Fruit fly (Drosophila melanogaster) whole organism, embryonic: ENCODE data around the gene isoQC.

Experiments used
- ATbp ChIP-seq: fragments of 200-800 bp; sonication (Bioruptor generic); optimal IDR thresholded peaks from 2 replicates; lab custom pipeline; 2017; ENCODE audit warnings: missing biosample characterization, mild to moderate bottlenecking, missing genetic modification characterization, missing genetic modification reagents
- B-H1 ChIP-seq: fragments of 200-800 bp; sonication (Bioruptor generic); IDR thresholded peaks from 3 replicates; pipeline ENCODE4 v1.3.6; 2022; ENCODE audit warnings: missing biosample characterization, missing genetic modification characterization
- C15 ChIP-seq: fragments of 200-800 bp; sonication (Bioruptor generic); IDR thresholded peaks from 3 replicates; pipeline ENCODE4 v1.3.6; 2022; ENCODE audit warnings: missing biosample characterization, missing genetic modification characterization
- CG10366 ChIP-seq: fragments of 200-800 bp; sonication (Bioruptor generic); IDR thresholded peaks from 2 replicates; pipeline ENCODE4 v1.3.6; 2022; ENCODE audit warnings: missing biosample characterization, missing genetic modification characterization
- CG11695 ChIP-seq: fragments of 200-800 bp; sonication (Bioruptor generic); IDR thresholded peaks from 3 replicates; pipeline ENCODE4 v1.3.6; 2022; ENCODE audit warnings: missing biosample characterization, missing genetic modification characterization
- CG12769 ChIP-seq: fragments of 200-800 bp; sonication (Bioruptor generic); optimal IDR thresholded peaks from 2 replicates; lab custom pipeline; 2019; ENCODE audit warnings: missing biosample characterization, mild to moderate bottlenecking, missing genetic modification characterization, moderate library complexity
- CG13287 ChIP-seq: fragments of 200-800 bp; sonication (Bioruptor generic); IDR thresholded peaks from 2 replicates; pipeline ENCODE4 v1.3.6; 2022; ENCODE audit warnings: missing biosample characterization, missing genetic modification characterization; ENCODE audit not compliant: partially characterized antibody
- CG1529 ChIP-seq: fragments of 200-800 bp; sonication (Bioruptor generic); optimal IDR thresholded peaks from 3 replicates; lab custom pipeline; 2018; ENCODE audit warnings: missing biosample characterization, missing genetic modification characterization
- CG1647 ChIP-seq: fragments of 200-800 bp; sonication (Bioruptor generic); optimal IDR thresholded peaks from 3 replicates; lab custom pipeline; 2016; ENCODE audit warnings: missing biosample characterization, missing genetic modification characterization
- CG17568 ChIP-seq: fragments of 200-800 bp; sonication (Bioruptor generic); optimal IDR thresholded peaks from 2 replicates; lab custom pipeline; 2018; ENCODE audit warnings: missing biosample characterization, mild to moderate bottlenecking, missing genetic modification characterization, moderate library complexity
- CG18476 ChIP-seq: fragments of 200-800 bp; sonication (Bioruptor generic); optimal IDR thresholded peaks from 2 replicates; lab custom pipeline; 2016; ENCODE audit warnings: missing biosample characterization, mild to moderate bottlenecking, missing genetic modification characterization
- CG31224 ChIP-seq: fragments of 200-800 bp; sonication (Bioruptor generic); IDR thresholded peaks from 2 replicates; pipeline ENCODE4 v1.3.6; 2022; ENCODE audit warnings: missing biosample characterization, missing genetic modification characterization
- CG3995 ChIP-seq: fragments of 200-800 bp; sonication (Bioruptor generic); optimal IDR thresholded peaks from 3 replicates; lab custom pipeline; 2016; ENCODE audit warnings: missing biosample characterization, missing genetic modification characterization
- CG8478 ChIP-seq: fragments of >200 bp; optimal IDR thresholded peaks from 2 replicates; lab custom pipeline; 2018
- D19A ChIP-seq: fragments of 200-800 bp; optimal IDR thresholded peaks from 3 replicates; lab custom pipeline; 2019; ENCODE audit warnings: missing biosample characterization, mild to moderate bottlenecking, missing genetic modification characterization, moderate library complexity
- E2f2 ChIP-seq: fragments of 200-800 bp; sonication (Bioruptor generic); IDR thresholded peaks from 2 replicates; pipeline ENCODE4 v1.3.6; 2022; ENCODE audit warnings: missing biosample characterization, missing genetic modification characterization
- Ets65A ChIP-seq: fragments of 200-800 bp; sonication (Bioruptor generic); peaks from one replicate; lab custom pipeline; 2016; ENCODE audit warnings: missing biosample characterization, missing genetic modification characterization
- Gsc ChIP-seq: fragments of 200-800 bp; sonication (Bioruptor generic); IDR thresholded peaks from 2 replicates; pipeline ENCODE4 v1.3.6; 2022; ENCODE audit warnings: missing biosample characterization, missing genetic modification characterization
- HLH3B ChIP-seq: fragments of 200-800 bp; sonication (Bioruptor generic); IDR thresholded peaks from 2 replicates; pipeline ENCODE4 v1.3.6; 2022; ENCODE audit warnings: missing biosample characterization, missing genetic modification characterization
- HmgD ChIP-seq: fragments of 200-800 bp; sonication (Bioruptor generic); optimal IDR thresholded peaks from 3 replicates; lab custom pipeline; 2016; ENCODE audit warnings: missing biosample characterization, missing genetic modification characterization
- Hr3 ChIP-seq: fragments of 200-800 bp; sonication (Bioruptor generic); optimal IDR thresholded peaks from 3 replicates; lab custom pipeline; 2016; ENCODE audit warnings: missing biosample characterization, missing genetic modification characterization
- Hr51 ChIP-seq, 2 experiments: fragments of 200-800 bp; sonication (Bioruptor generic); optimal IDR thresholded peaks; 2 replicates in 1 of 2; 3 replicates in 1 of 2; lab custom pipeline; 2016 to 2018; ENCODE audit warnings: missing biosample characterization in 2 of 2, missing genetic modification characterization in 2 of 2, mild to moderate bottlenecking in 1 of 2, moderate library complexity in 1 of 2
- Kr ChIP-seq: fragments of 200-800 bp; sonication (Bioruptor generic); optimal IDR thresholded peaks from 2 replicates; lab custom pipeline; 2017; ENCODE audit warnings: missing biosample characterization, mild to moderate bottlenecking, missing genetic modification characterization
- Nf-YC ChIP-seq: fragments of 200-800 bp; optimal IDR thresholded peaks from 3 replicates; lab custom pipeline; 2019; ENCODE audit warnings: missing biosample characterization, mild to moderate bottlenecking, missing genetic modification characterization, moderate library complexity
- NfI ChIP-seq: fragments of 200-800 bp; sonication (Bioruptor generic); optimal IDR thresholded peaks from 3 replicates; lab custom pipeline; 2018; ENCODE audit warnings: missing biosample characterization, mild to moderate bottlenecking, missing genetic modification characterization, moderate library complexity
- Poxn ChIP-seq: fragments of 200-800 bp; sonication (Bioruptor generic); IDR thresholded peaks from 2 replicates; pipeline ENCODE4 v1.3.6; 2022; ENCODE audit warnings: missing biosample characterization, missing genetic modification characterization
- Ptx1 ChIP-seq: fragments of 200-800 bp; sonication (Bioruptor generic); IDR thresholded peaks from 2 replicates; pipeline ENCODE4 v1.3.6; 2022; ENCODE audit warnings: missing biosample characterization, missing genetic modification characterization
- Rx ChIP-seq: fragments of 200-800 bp; sonication (Bioruptor generic); IDR thresholded peaks from 2 replicates; pipeline ENCODE4 v1.3.6; 2022; ENCODE audit warnings: missing biosample characterization, missing genetic modification characterization
- Six4 ChIP-seq: fragments of 200-800 bp; sonication (Bioruptor generic); optimal IDR thresholded peaks from 2 replicates; lab custom pipeline; 2016; ENCODE audit warnings: missing biosample characterization, missing genetic modification characterization
- ac ChIP-seq: fragments of 200-800 bp; sonication (Bioruptor generic); optimal IDR thresholded peaks from 3 replicates; lab custom pipeline; 2017; ENCODE audit warnings: missing biosample characterization, mild to moderate bottlenecking, missing genetic modification characterization
- bowl ChIP-seq: fragments of 200-800 bp; sonication (Bioruptor generic); IDR thresholded peaks from 2 replicates; pipeline ENCODE4 v1.3.6; 2022; ENCODE audit warnings: missing biosample characterization, missing genetic modification characterization
- br ChIP-seq: fragments of >200 bp; optimal IDR thresholded peaks from 2 replicates; lab custom pipeline; 2017
- cas ChIP-seq: fragments of 200-800 bp; sonication (Bioruptor generic); IDR thresholded peaks from 2 replicates; pipeline ENCODE4 v1.3.6; 2022; ENCODE audit warnings: missing biosample characterization, missing genetic modification characterization
- cato ChIP-seq: fragments of 200-800 bp; sonication (Bioruptor generic); optimal IDR thresholded peaks from 2 replicates; lab custom pipeline; 2016; ENCODE audit warnings: missing biosample characterization, missing genetic modification characterization, borderline replicate concordance
- chif ChIP-seq, 2 experiments: fragments of 200-800 bp; sonication (Bioruptor generic); optimal IDR thresholded peaks; 3 replicates each; lab custom pipeline; 2016; ENCODE audit warnings: missing biosample characterization in 2 of 2, missing genetic modification characterization in 2 of 2
- croc ChIP-seq: fragments of 200-800 bp; sonication (Bioruptor generic); conservative IDR thresholded peaks from 3 replicates; pipeline ENCODE4 v1.3.6; 2022; ENCODE audit warnings: missing biosample characterization, missing genetic modification characterization
- esg ChIP-seq: fragments of 200-800 bp; sonication (Bioruptor generic); conservative IDR thresholded peaks from 2 replicates; pipeline ENCODE4 v1.3.6; 2022; ENCODE audit warnings: missing biosample characterization, missing genetic modification characterization
- eve ChIP-seq, 2 experiments: fragments of >200 bp; optimal IDR thresholded peaks; 2 replicates each; lab custom pipeline; 2017; ENCODE audit warnings: missing biosample characterization in 2 of 2, missing genetic modification characterization in 2 of 2
- fd64A ChIP-seq: fragments of 200-800 bp; sonication (Bioruptor generic); optimal IDR thresholded peaks from 3 replicates; lab custom pipeline; 2018; ENCODE audit warnings: missing biosample characterization, mild to moderate bottlenecking, missing genetic modification characterization
- gcm2 ChIP-seq: fragments of 200-800 bp; sonication (Bioruptor generic); optimal IDR thresholded peaks from 2 replicates; lab custom pipeline; 2016; ENCODE audit warnings: missing biosample characterization, missing genetic modification characterization
- gro ChIP-seq: fragments of 200-800 bp; sonication (Bioruptor generic); optimal IDR thresholded peaks from 2 replicates; lab custom pipeline; 2016; ENCODE audit warnings: missing biosample characterization, missing genetic modification characterization
- ham ChIP-seq: fragments of 200-800 bp; sonication (Bioruptor generic); IDR thresholded peaks from 2 replicates; pipeline ENCODE4 v1.3.6; 2022; ENCODE audit warnings: missing biosample characterization, missing genetic modification characterization
- mam ChIP-seq: fragments of 200-800 bp; sonication (Bioruptor generic); optimal IDR thresholded peaks from 3 replicates; lab custom pipeline; 2016; ENCODE audit warnings: missing biosample characterization, missing genetic modification characterization
- mirr ChIP-seq: fragments of 200-800 bp; sonication (Bioruptor generic); optimal IDR thresholded peaks from 3 replicates; lab custom pipeline; 2018; ENCODE audit warnings: missing biosample characterization, mild to moderate bottlenecking, missing genetic modification characterization
- onecut ChIP-seq: fragments of 200-800 bp; sonication (Bioruptor generic); IDR thresholded peaks from 2 replicates; pipeline ENCODE4 v1.3.6; 2022; ENCODE audit warnings: missing biosample characterization, missing genetic modification characterization
- pb ChIP-seq: fragments of 200-800 bp; sonication (Bioruptor generic); optimal IDR thresholded peaks from 3 replicates; lab custom pipeline; 2016; ENCODE audit warnings: missing biosample characterization, missing genetic modification characterization
- sc ChIP-seq, 3 experiments: fragments of >200 bp in 2 of 3; fragments of 200-800 bp in 1 of 3; sonication (Bioruptor generic) in 1 of 3; optimal IDR thresholded peaks; 2 replicates in 2 of 3; 3 replicates in 1 of 3; lab custom pipeline; 2017; ENCODE audit warnings: mild to moderate bottlenecking in 1 of 3, missing biosample characterization in 1 of 3, missing genetic modification characterization in 1 of 3, missing genetic modification reagents in 1 of 3
- sd ChIP-seq: fragments of 200-800 bp; sonication (Bioruptor generic); optimal IDR thresholded peaks from 3 replicates; lab custom pipeline; 2018; ENCODE audit warnings: missing biosample characterization, mild to moderate bottlenecking, missing genetic modification characterization, moderate library complexity
- slbo ChIP-seq: fragments of 200-800 bp; sonication (Bioruptor generic); IDR thresholded peaks from 2 replicates; pipeline ENCODE4 v1.3.6; 2022; ENCODE audit warnings: missing biosample characterization, missing genetic modification characterization
- ttk ChIP-seq: fragments of 200-800 bp; sonication (Bioruptor generic); IDR thresholded peaks from 2 replicates; pipeline ENCODE4 v2.1.2; 2022; ENCODE audit warnings: missing biosample characterization, missing genetic modification characterization
- usp ChIP-seq: fragments of >200 bp; optimal IDR thresholded peaks from 2 replicates; lab custom pipeline; 2017; ENCODE audit warnings: missing biosample characterization, missing genetic modification characterization
- wdn ChIP-seq: fragments of 200-800 bp; sonication (Bioruptor generic); IDR thresholded peaks from 2 replicates; pipeline ENCODE4 v1.3.6; 2022; ENCODE audit warnings: missing biosample characterization, missing genetic modification characterization
- z ChIP-seq: fragments of 200-800 bp; sonication (Bioruptor generic); IDR thresholded peaks from 3 replicates; pipeline ENCODE4 v1.3.6; 2022; ENCODE audit warnings: missing biosample characterization, missing genetic modification characterization
- zf30C ChIP-seq: fragments of 200-800 bp; sonication (Bioruptor generic); optimal IDR thresholded peaks from 3 replicates; lab custom pipeline; 2018; ENCODE audit warnings: missing biosample characterization, mild to moderate bottlenecking, missing genetic modification characterization

isoQC gene

DNA sequence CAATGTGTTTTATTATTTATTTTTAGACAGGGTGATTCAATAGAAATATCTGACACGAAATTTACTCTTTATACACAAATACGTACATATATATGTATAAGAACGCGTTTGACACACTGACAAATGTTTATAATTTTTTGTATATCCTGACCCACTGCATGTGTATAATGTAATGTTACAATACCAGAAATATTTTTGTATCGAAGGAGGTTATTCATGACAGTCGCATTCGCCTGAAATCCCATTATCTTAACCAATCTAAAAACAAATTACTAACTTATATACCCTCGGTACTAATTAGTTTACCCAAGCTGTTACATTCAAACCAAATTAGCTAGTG, 20.0 kb downstream of the isoQC start (continued):
- TF ChIP-seq NfI (GFP tag; lab: Kevin White, UChicago) (no peak), wdn (no peak), Hr51 (GFP tag; optimal IDR thresholded peaks at IDR 0.05; lab: Kevin White, UChicago) (peak in 1 of 2 experiments; percentile 36), cato (no peak), esg (GFP tag; lab: Robert Waterston, UW) (peak; percentile 23; the same call in 1 of the 2 replicates), HmgD (GFP tag; lab: Kevin White, UChicago) (no peak), Six4 (no peak), z (no peak), sc (optimal IDR thresholded peaks at IDR 0.05; lab: Kevin White, UChicago) (no peak), sc (GFP tag; optimal IDR thresholded peaks at IDR 0.05; lab: Kevin White, UChicago) (no peak), mam (GFP tag; lab: Kevin White, UChicago) (no peak), pb (GFP tag; lab: Kevin White, UChicago) (no peak), chif (GFP tag; optimal IDR thresholded peaks at IDR 0.05; lab: Kevin White, UChicago) (no peak), cas (GFP tag; lab: Robert Waterston, UW) (no peak), CG11695 (GFP tag; lab: Robert Waterston, UW) (no peak), CG1647 (GFP tag; lab: Kevin White, UChicago) (no peak), ham (GFP tag; lab: Robert Waterston, UW) (no peak), eve (GFP tag; optimal IDR thresholded peaks at IDR 0.05; lab: Kevin White, UChicago) (no peak), Kr (GFP tag; lab: Kevin White, UChicago) (no peak), B-H1 (GFP tag; lab: Robert Waterston, UW) (no peak), Poxn (GFP tag; lab: Robert Waterston, UW) (no peak), bowl (GFP tag; lab: Robert Waterston, UW) (no peak), CG1529 (no peak), gcm2 (GFP tag; lab: Kevin White, UChicago) (no peak), Hr3 (GFP tag; lab: Kevin White, UChicago) (no peak), ac (GFP tag; lab: Kevin White, UChicago) (no peak), fd64A (no peak), CG10366 (GFP tag; lab: Robert Waterston, UW) (no peak), HLH3B (GFP tag; lab: Robert Waterston, UW) (no peak), gro (GFP tag; lab: Kevin White, UChicago) (no peak), usp (GFP tag; lab: Kevin White, UChicago) (no peak), br (lab: Kevin White, UChicago) (no peak), CG13287 (GFP tag; lab: Robert Waterston, UW) (no peak), croc (no peak), Gsc (GFP tag; lab: Robert Waterston, UW) (no peak), CG17568 (GFP tag; lab: Kevin White, UChicago) (no peak), sd (tag; lab: Kevin White, UChicago) (no peak), C15 (no peak), slbo (GFP tag; lab: Robert Waterston, UW) (peak; percentile 56), ATbp (GFP tag; lab: Kevin White, UChicago) (no peak), CG18476 (GFP tag; lab: Kevin White, UChicago) (no peak), CG8478 (lab: Kevin White, UChicago) (no peak), onecut (no peak), ttk (GFP tag; lab: Robert Waterston, UW) (no peak), CG3995 (GFP tag; lab: Kevin White, UChicago) (no peak), CG31224 (GFP tag; lab: Robert Waterston, UW) (no peak), D19A (tag; lab: Kevin White, UChicago) (no peak), Ets65A (GFP tag; lab: Kevin White, UChicago) (no peak), E2f2 (no peak), zf30C (GFP tag; lab: Kevin White, UChicago) (no peak), CG12769 (no peak), Rx (GFP tag; lab: Robert Waterston, UW) (no peak), Ptx1 (GFP tag; lab: Robert Waterston, UW) (no peak), Nf-YC (tag; lab: Kevin White, UChicago) (no peak), mirr (no peak)
